Fruit fly (Drosophila melanogaster) whole organism, embryonic: ENCODE results near the gene CG15330.

Experiments used
- B-H1 ChIP-seq: fragments of 200-800 bp; sonication (Bioruptor generic); IDR thresholded peaks from 3 replicates; pipeline ENCODE4 v1.3.6; 2022; ENCODE audit warnings: missing biosample characterization, missing genetic modification characterization
- CG10462 ChIP-seq: fragments of 200-800 bp; sonication (Bioruptor generic); optimal IDR thresholded peaks from 2 replicates; lab custom pipeline; 2016; ENCODE audit warnings: missing biosample characterization, missing genetic modification characterization
- CG10959 ChIP-seq: fragments of 200-800 bp; sonication (Bioruptor generic); IDR thresholded peaks from 2 replicates; pipeline ENCODE4 v1.3.6; 2022; ENCODE audit warnings: missing biosample characterization, missing genetic modification characterization
- CG12236 ChIP-seq: fragments of 200-800 bp; sonication (Bioruptor generic); optimal IDR thresholded peaks from 2 replicates; lab custom pipeline; 2016; ENCODE audit warnings: missing biosample characterization, missing genetic modification characterization
- CG13775 ChIP-seq: fragments of 200-800 bp; sonication (Bioruptor generic); optimal IDR thresholded peaks from 3 replicates; lab custom pipeline; 2017; ENCODE audit warnings: missing biosample characterization, mild to moderate bottlenecking, missing genetic modification characterization
- CG15601 ChIP-seq: fragments of 200-800 bp; sonication (Bioruptor generic); optimal IDR thresholded peaks from 3 replicates; lab custom pipeline; 2019; ENCODE audit warnings: missing biosample characterization, mild to moderate bottlenecking, missing genetic modification characterization, moderate library complexity
- CG17612 ChIP-seq: fragments of 200-800 bp; sonication (Bioruptor generic); IDR thresholded peaks from 2 replicates; pipeline ENCODE4 v1.3.6; 2022; ENCODE audit warnings: missing biosample characterization, missing genetic modification characterization
- CG1832 ChIP-seq: fragments of 200-800 bp; sonication (Bioruptor generic); optimal IDR thresholded peaks from 2 replicates; lab custom pipeline; 2017; ENCODE audit warnings: missing biosample characterization, mild to moderate bottlenecking, missing genetic modification characterization, inconsistent platforms
- CG2129 ChIP-seq: fragments of 200-800 bp; sonication (Bioruptor generic); IDR thresholded peaks from 2 replicates; pipeline ENCODE4 v1.3.6; 2022; ENCODE audit warnings: missing biosample characterization, missing genetic modification characterization; ENCODE audit not compliant: partially characterized antibody
- CG2199 ChIP-seq: fragments of 200-800 bp; sonication (Bioruptor generic); IDR thresholded peaks from 3 replicates; pipeline ENCODE4 v1.3.6; 2022; ENCODE audit warnings: missing biosample characterization, missing genetic modification characterization
- CG4282 ChIP-seq: fragments of 200-800 bp; sonication (Bioruptor generic); optimal IDR thresholded peaks from 2 replicates; lab custom pipeline; 2016; ENCODE audit warnings: missing biosample characterization, missing genetic modification characterization
- CG4328 ChIP-seq: fragments of 200-800 bp; sonication (Bioruptor generic); optimal IDR thresholded peaks from 3 replicates; lab custom pipeline; 2017; ENCODE audit warnings: missing biosample characterization, missing genetic modification reagents, missing genetic modification characterization
- CG5953 ChIP-seq: fragments of 200-800 bp; sonication (Bioruptor generic); IDR thresholded peaks from 2 replicates; pipeline ENCODE4 v1.3.6; 2022; ENCODE audit warnings: missing biosample characterization, missing genetic modification characterization
- CG6654 ChIP-seq: fragments of 200-800 bp; sonication (Bioruptor generic); optimal IDR thresholded peaks from 2 replicates; lab custom pipeline; 2017; ENCODE audit warnings: missing biosample characterization, mild to moderate bottlenecking, missing genetic modification characterization
- CG7987 ChIP-seq: fragments of 200-800 bp; sonication (Bioruptor generic); optimal IDR thresholded peaks from 2 replicates; lab custom pipeline; 2018; ENCODE audit warnings: missing biosample characterization, mild to moderate bottlenecking, missing genetic modification characterization, moderate library complexity
- CG8388 ChIP-seq: fragments of 200-800 bp; sonication (Bioruptor generic); optimal IDR thresholded peaks from 2 replicates; lab custom pipeline; 2019; ENCODE audit warnings: missing biosample characterization, mild to moderate bottlenecking, missing genetic modification characterization, moderate library complexity
- CG8478 ChIP-seq: fragments of >200 bp; optimal IDR thresholded peaks from 2 replicates; lab custom pipeline; 2018
- CkIIα-i1 ChIP-seq: fragments of 200-800 bp; sonication (Bioruptor generic); IDR thresholded peaks from 2 replicates; pipeline ENCODE4 v1.3.6; 2022; ENCODE audit warnings: missing biosample characterization, missing genetic modification characterization
- D19A ChIP-seq: fragments of 200-800 bp; optimal IDR thresholded peaks from 3 replicates; lab custom pipeline; 2019; ENCODE audit warnings: missing biosample characterization, mild to moderate bottlenecking, missing genetic modification characterization, moderate library complexity
- Dip3 ChIP-seq: fragments of 200-800 bp; sonication (Bioruptor generic); optimal IDR thresholded peaks from 3 replicates; lab custom pipeline; 2016; ENCODE audit warnings: missing biosample characterization, missing genetic modification characterization
- Dref ChIP-seq: fragments of 200-800 bp; sonication (Bioruptor generic); IDR thresholded peaks from 2 replicates; pipeline ENCODE4 v1.3.6; 2022; ENCODE audit warnings: missing biosample characterization, missing genetic modification characterization
- Drgx ChIP-seq: fragments of 200-800 bp; sonication (Bioruptor generic); IDR thresholded peaks from 2 replicates; pipeline ENCODE4 v1.3.6; 2022; ENCODE audit warnings: missing biosample characterization, missing genetic modification characterization
- Hr3 ChIP-seq: fragments of 200-800 bp; sonication (Bioruptor generic); optimal IDR thresholded peaks from 3 replicates; lab custom pipeline; 2016; ENCODE audit warnings: missing biosample characterization, missing genetic modification characterization
- Mes4 ChIP-seq: fragments of 200-800 bp; sonication (Bioruptor generic); optimal IDR thresholded peaks from 2 replicates; lab custom pipeline; 2016; ENCODE audit warnings: missing biosample characterization, missing genetic modification characterization
- NC2α ChIP-seq: fragments of 200-800 bp; sonication (Bioruptor generic); optimal IDR thresholded peaks from 2 replicates; lab custom pipeline; 2016; ENCODE audit warnings: missing biosample characterization, missing genetic modification characterization
- Ptx1 ChIP-seq: fragments of 200-800 bp; sonication (Bioruptor generic); IDR thresholded peaks from 2 replicates; pipeline ENCODE4 v1.3.6; 2022; ENCODE audit warnings: missing biosample characterization, missing genetic modification characterization
- Scr ChIP-seq: fragments of 200-800 bp; sonication (Bioruptor generic); IDR thresholded peaks from 2 replicates; pipeline ENCODE4 v1.3.6; 2022; ENCODE audit warnings: missing biosample characterization, missing genetic modification characterization; ENCODE audit not compliant: partially characterized antibody
- Taf1 ChIP-seq: fragments of 200-800 bp; sonication (Bioruptor generic); IDR thresholded peaks from 2 replicates; pipeline ENCODE4 v1.3.6; 2022; ENCODE audit warnings: missing biosample characterization, missing genetic modification characterization
- Vsx1 ChIP-seq: fragments of 200-800 bp; sonication (Bioruptor generic); optimal IDR thresholded peaks from 2 replicates; lab custom pipeline; 2017; ENCODE audit warnings: missing biosample characterization, mild to moderate bottlenecking, missing genetic modification characterization, missing genetic modification reagents
- ase ChIP-seq: fragments of 200-800 bp; sonication (Bioruptor generic); IDR thresholded peaks from 3 replicates; pipeline ENCODE4 v1.3.6; 2022; ENCODE audit warnings: missing biosample characterization, missing genetic modification characterization
- ash1 ChIP-seq: fragments of 200-800 bp; sonication (Bioruptor generic); optimal IDR thresholded peaks from 2 replicates; lab custom pipeline; 2018; ENCODE audit warnings: missing biosample characterization, mild to moderate bottlenecking, missing genetic modification characterization
- bigmax ChIP-seq: fragments of 200-800 bp; sonication (Bioruptor generic); optimal IDR thresholded peaks from 2 replicates; lab custom pipeline; 2018; ENCODE audit warnings: missing biosample characterization, mild to moderate bottlenecking, missing genetic modification characterization
- cg ChIP-seq: fragments of 200-800 bp; sonication (Bioruptor generic); optimal IDR thresholded peaks from 3 replicates; lab custom pipeline; 2019; ENCODE audit warnings: missing biosample characterization, mild to moderate bottlenecking, missing genetic modification characterization, moderate library complexity
- en ChIP-seq: fragments of 200-800 bp; sonication (Bioruptor generic); optimal IDR thresholded peaks from 2 replicates; lab custom pipeline; 2016; ENCODE audit warnings: missing biosample characterization, missing genetic modification characterization
- ewg ChIP-seq: fragments of 200-800 bp; sonication (Bioruptor generic); optimal IDR thresholded peaks from 3 replicates; lab custom pipeline; 2017; ENCODE audit warnings: mild to moderate bottlenecking, missing biosample characterization, missing genetic modification reagents, missing genetic modification characterization
- exex ChIP-seq: fragments of 200-800 bp; sonication (Bioruptor generic); optimal IDR thresholded peaks from 4 replicates; lab custom pipeline; 2018; ENCODE audit warnings: missing biosample characterization, mild to moderate bottlenecking, missing genetic modification characterization, moderate library complexity
- ftz-f1 ChIP-seq: fragments of 200-800 bp; sonication (Bioruptor generic); optimal IDR thresholded peaks from 2 replicates; lab custom pipeline; 2016; ENCODE audit warnings: missing biosample characterization, missing genetic modification characterization
- gsb-n ChIP-seq: fragments of 200-800 bp; sonication (Bioruptor generic); optimal IDR thresholded peaks from 3 replicates; lab custom pipeline; 2018; ENCODE audit warnings: missing biosample characterization, mild to moderate bottlenecking, missing genetic modification characterization
- h ChIP-seq: fragments of >200 bp; optimal IDR thresholded peaks from 2 replicates; lab custom pipeline; 2017
- her ChIP-seq: fragments of 200-800 bp; sonication (Bioruptor generic); optimal IDR thresholded peaks from 2 replicates; lab custom pipeline; 2016; ENCODE audit warnings: missing biosample characterization, missing genetic modification characterization
- ind ChIP-seq: fragments of 200-800 bp; sonication (Bioruptor generic); optimal IDR thresholded peaks from 3 replicates; lab custom pipeline; 2016; ENCODE audit warnings: missing biosample characterization, missing genetic modification characterization
- insv ChIP-seq, 2 experiments: fragments of 200-800 bp; sonication (Bioruptor generic); optimal IDR thresholded peaks; 3 replicates each; lab custom pipeline; 2016 to 2018; ENCODE audit warnings: missing biosample characterization in 2 of 2, missing genetic modification characterization in 2 of 2
- peb ChIP-seq: fragments of 200-800 bp; sonication (Bioruptor generic); IDR thresholded peaks from 2 replicates; pipeline ENCODE4 v1.3.6; 2022; ENCODE audit warnings: missing biosample characterization, missing genetic modification characterization
- phol ChIP-seq: fragments of 200-800 bp; sonication (Bioruptor generic); optimal IDR thresholded peaks from 3 replicates; lab custom pipeline; 2018; ENCODE audit warnings: missing biosample characterization, mild to moderate bottlenecking, missing genetic modification characterization, moderate library complexity
- pita ChIP-seq: fragments of 200-800 bp; sonication (Bioruptor generic); optimal IDR thresholded peaks from 2 replicates; lab custom pipeline; 2017; ENCODE audit warnings: missing biosample characterization, mild to moderate bottlenecking, missing genetic modification characterization
- sim ChIP-seq: fragments of 200-800 bp; sonication (Bioruptor generic); IDR thresholded peaks from 2 replicates; pipeline ENCODE4 v1.3.6; 2022; ENCODE audit warnings: missing biosample characterization, missing genetic modification characterization
- sna ChIP-seq: fragments of 200-800 bp; sonication (Bioruptor generic); IDR thresholded peaks from 2 replicates; pipeline ENCODE4 v1.3.6; 2022; ENCODE audit warnings: missing biosample characterization, missing genetic modification characterization; ENCODE audit not compliant: partially characterized antibody
- ssp ChIP-seq: fragments of 200-800 bp; sonication (Bioruptor generic); IDR thresholded peaks from 2 replicates; pipeline ENCODE4 v1.3.6; 2022; ENCODE audit warnings: missing biosample characterization, missing genetic modification characterization
- z ChIP-seq: fragments of 200-800 bp; sonication (Bioruptor generic); IDR thresholded peaks from 3 replicates; pipeline ENCODE4 v1.3.6; 2022; ENCODE audit warnings: missing biosample characterization, missing genetic modification characterization
- zf30C ChIP-seq: fragments of 200-800 bp; sonication (Bioruptor generic); optimal IDR thresholded peaks from 3 replicates; lab custom pipeline; 2018; ENCODE audit warnings: missing biosample characterization, mild to moderate bottlenecking, missing genetic modification characterization

Gene CG15330

DNA sequence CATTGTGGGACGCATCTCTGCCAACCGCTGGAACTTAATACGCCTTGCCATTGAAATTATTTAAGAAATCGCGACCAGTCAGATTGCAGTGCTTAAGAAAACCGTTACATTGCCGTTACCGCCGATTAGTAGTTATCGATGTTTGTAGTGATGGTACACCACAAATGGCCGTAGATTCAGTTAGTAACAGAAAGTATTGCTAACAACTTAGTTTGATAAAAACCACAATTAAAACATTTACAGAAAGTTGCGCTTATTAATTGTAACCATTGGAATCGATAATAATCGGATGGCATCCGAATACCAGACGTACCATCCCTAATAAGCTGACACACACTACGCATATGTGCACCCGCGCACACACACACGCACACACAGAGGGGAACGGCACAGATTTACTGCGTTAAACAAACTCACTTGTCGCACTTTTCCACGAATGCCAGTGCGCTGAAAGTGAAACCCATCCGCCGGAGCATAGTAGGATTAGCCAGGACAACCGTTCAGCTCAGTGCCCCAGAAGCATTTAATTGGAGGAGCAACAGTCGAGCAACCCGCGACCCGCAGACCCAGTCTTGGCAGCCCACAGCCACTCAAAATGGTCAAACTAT lies 35.7 kb upstream of the CG15330 start, which contains the start of the genes hdm and Ykt6 (continued):
- peak; percentile 70 for TF ChIP-seq CG4282 (GFP tag; lab: Kevin White, UChicago)
- peak; percentile 80; the same call in 1 of the 2 replicates for TF ChIP-seq Taf1 (GFP tag; lab: Robert Waterston, UW)
- TF ChIP-seq CG2129 (GFP tag; lab: Robert Waterston, UW), result peak; percentile 93
- peak; percentile 51 for TF ChIP-seq gsb-n
- peak; percentile 51 for TF ChIP-seq NC2α
- TF ChIP-seq ind (GFP tag; lab: Kevin White, UChicago), result no peak
- TF ChIP-seq peb (GFP tag; lab: Robert Waterston, UW), result peak; percentile 73
- no peak for TF ChIP-seq ash1 (GFP tag; lab: Kevin White, UChicago)
- peak; percentile 64 for TF ChIP-seq ssp (GFP tag; lab: Robert Waterston, UW)
- peak; percentile 62 for TF ChIP-seq CG5953 (GFP tag; lab: Robert Waterston, UW)
- no peak for TF ChIP-seq zf30C (GFP tag; lab: Kevin White, UChicago)
- TF ChIP-seq Drgx (GFP tag; lab: Robert Waterston, UW), result peak; percentile 70
- TF ChIP-seq insv (GFP tag; optimal IDR thresholded peaks at IDR 0.05; lab: Kevin White, UChicago), result peak in 1 of 2 experiments; percentile 45
- peak; percentile 43 for TF ChIP-seq CG7987
- TF ChIP-seq D19A (tag; lab: Kevin White, UChicago), result peak; percentile 59
- peak; percentile 75 for TF ChIP-seq Dref (GFP tag; lab: Robert Waterston, UW)
- TF ChIP-seq Dip3 (GFP tag; lab: Kevin White, UChicago), result peak; percentile 74
- no peak for TF ChIP-seq h (lab: Kevin White, UChicago)
- TF ChIP-seq z (GFP tag; lab: Robert Waterston, UW), result no peak
- TF ChIP-seq CG12236 (GFP tag; lab: Kevin White, UChicago), result peak; percentile 34
- TF ChIP-seq bigmax (GFP tag; lab: Kevin White, UChicago), result no peak
- peak; percentile 44; the same call in 2 of the 3 replicates for TF ChIP-seq B-H1
- peak; percentile 87 for TF ChIP-seq Ptx1 (GFP tag; lab: Robert Waterston, UW)

DNA sequence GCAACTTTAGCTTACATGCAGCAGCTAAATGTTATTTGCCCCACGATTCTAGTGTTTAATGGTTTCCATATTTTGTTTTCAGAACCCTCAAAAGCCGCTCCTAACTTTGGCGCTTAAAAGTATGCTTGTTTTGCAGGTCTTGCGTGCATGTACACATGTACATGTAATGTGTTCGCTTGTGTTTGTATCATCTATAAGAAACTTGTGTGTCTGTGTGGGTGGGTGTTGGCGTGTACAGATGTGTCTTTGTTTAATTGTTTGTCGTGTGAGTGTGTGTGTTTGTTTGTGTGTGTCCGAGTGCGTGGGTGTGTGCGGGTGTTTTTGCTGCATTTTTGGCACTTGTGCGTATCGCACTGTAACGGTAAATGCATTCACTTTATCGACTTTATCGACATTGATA lies 32.8 kb upstream of the CG15330 start:
- TF ChIP-seq CG17612 (GFP tag; lab: Robert Waterston, UW) (no peak), ase (no peak), pita (no peak), ftz-f1 (no peak), CG4328 (GFP tag; lab: Kevin White, UChicago) (no peak), Hr3 (GFP tag; lab: Kevin White, UChicago) (no peak), CG5953 (GFP tag; lab: Robert Waterston, UW) (no peak), CG10959 (GFP tag; lab: Robert Waterston, UW) (no peak), NC2α (no peak), CG8388 (GFP tag; lab: Kevin White, UChicago) (no peak), sna (GFP tag; lab: Robert Waterston, UW) (no peak), CG6654 (no peak), CG8478 (lab: Kevin White, UChicago) (peak; percentile 83), Mes4 (GFP tag; lab: Kevin White, UChicago) (no peak), CG15601 (no peak), D19A (tag; lab: Kevin White, UChicago) (no peak), Scr (GFP tag; lab: Robert Waterston, UW) (0 out of 2 replicates have a peak, but pooled peaks have one; percentile 14), zf30C (GFP tag; lab: Kevin White, UChicago) (no peak), exex (no peak), Vsx1 (GFP tag; lab: Kevin White, UChicago) (no peak), cg (peak; percentile 92), CG2199 (GFP tag; lab: Robert Waterston, UW) (no peak), phol (tag; lab: Kevin White, UChicago) (no peak), en (GFP tag; lab: Kevin White, UChicago) (no peak), CG13775 (GFP tag; lab: Kevin White, UChicago) (no peak), ewg (no peak), her (GFP tag; lab: Kevin White, UChicago) (no peak), sim (GFP tag; lab: Robert Waterston, UW) (no peak), CG1832 (GFP tag; lab: Kevin White, UChicago) (no peak), CG10462 (GFP tag; lab: Kevin White, UChicago) (no peak), CkIIα-i1 (no peak)
